Worm (Caenorhabditis elegans): ENCODE data around the gene T01G1.2.

- TF ChIP-seq med-1 (GFP tag; optimal IDR thresholded peaks at IDR 0.05; ENCODE audit: insufficient read depth), result no peak
- no peak for TF ChIP-seq tab-1 (GFP tag; IDR thresholded peaks at IDR 0.05)
These were observed 17.4 kb downstream of the T01G1.2 start, which contains the start of gene sec-31 for ce11 chrIV:11371645-11372044.

All from whole organism, midembryonic.